Worm (Caenorhabditis elegans) whole organism, L3 larva: ENCODE data around the gene F13D11.3.

Experiments used
- R02D3.7 ChIP-seq: fragments of 150-350 bp; optimal IDR thresholded peaks from 2 replicates; lab custom pipeline; 2014; ENCODE audit warnings: missing biosample characterization, missing genetic modification characterization
- ZK546.5 ChIP-seq: sonication (generic microtip); optimal IDR thresholded peaks from 2 replicates; lab custom pipeline; 2017; ENCODE audit warnings: missing biosample characterization, missing genetic modification characterization
- aly-2 ChIP-seq: fragments of 150-350 bp; optimal IDR thresholded peaks from 2 replicates; lab custom pipeline; 2014; ENCODE audit warnings: missing biosample characterization, missing genetic modification characterization
- ama-1 ChIP-seq: fragments of 150-350 bp; optimal IDR thresholded peaks from 2 replicates; lab custom pipeline; 2018
- ceh-16 ChIP-seq: sonication (generic microtip); optimal IDR thresholded peaks from 2 replicates; lab custom pipeline; 2017; ENCODE audit warnings: missing biosample characterization, missing genetic modification characterization
- ceh-82 ChIP-seq: fragments of 150-350 bp; optimal IDR thresholded peaks from 2 replicates; lab custom pipeline; 2014; ENCODE audit warnings: missing biosample characterization, missing genetic modification characterization
- daf-12 ChIP-seq: fragments of 150-350 bp; optimal IDR thresholded peaks from 2 replicates; lab custom pipeline; 2014; ENCODE audit warnings: missing biosample characterization, missing genetic modification reagents, missing genetic modification characterization
- egl-27 ChIP-seq: sonication (generic microtip); optimal IDR thresholded peaks from 4 replicates; lab custom pipeline; 2017; ENCODE audit warnings: missing biosample characterization, missing genetic modification reagents, missing genetic modification characterization
- egl-5 ChIP-seq: fragments of 150-350 bp; optimal IDR thresholded peaks from 2 replicates; lab custom pipeline; 2017; ENCODE audit warnings: missing biosample characterization, missing genetic modification reagents, missing genetic modification characterization, inconsistent platforms
- elt-1 ChIP-seq: fragments of 150-350 bp; optimal IDR thresholded peaks from 2 replicates; lab custom pipeline; 2014; ENCODE audit warnings: missing biosample characterization, missing genetic modification characterization
- elt-2 ChIP-seq: sonication (generic microtip); optimal IDR thresholded peaks from 2 replicates; lab custom pipeline; 2016; ENCODE audit warnings: missing genetic modification reagents, mild to moderate bottlenecking, missing genetic modification characterization, missing compliant biosample characterization
- fkh-10 ChIP-seq: sonication (generic microtip); optimal IDR thresholded peaks from 2 replicates; lab custom pipeline; 2017; ENCODE audit warnings: missing biosample characterization, missing genetic modification reagents, missing genetic modification characterization
- fkh-2 ChIP-seq: fragments of 150-350 bp; optimal IDR thresholded peaks from 2 replicates; lab custom pipeline; 2014; ENCODE audit warnings: missing biosample characterization, missing genetic modification reagents, missing genetic modification characterization
- fos-1 ChIP-seq: fragments of 150-350 bp; optimal IDR thresholded peaks from 2 replicates; lab custom pipeline; 2014; ENCODE audit warnings: missing biosample characterization, missing genetic modification characterization
- hmg-11 ChIP-seq: sonication (generic microtip); optimal IDR thresholded peaks from 2 replicates; lab custom pipeline; 2016; ENCODE audit warnings: missing genetic modification characterization, missing compliant biosample characterization
- lin-15B ChIP-seq: fragments of 150-350 bp; optimal IDR thresholded peaks from 2 replicates; lab custom pipeline; 2014; ENCODE audit warnings: missing biosample characterization, missing genetic modification characterization
- lin-39 ChIP-seq: fragments of 150-350 bp; optimal IDR thresholded peaks from 2 replicates; lab custom pipeline; 2018; ENCODE audit warnings: missing biosample characterization, missing genetic modification reagents, missing genetic modification characterization
- mdl-1 ChIP-seq: fragments of 150-350 bp; optimal IDR thresholded peaks from 2 replicates; lab custom pipeline; 2014; ENCODE audit warnings: missing biosample characterization, missing genetic modification characterization
- mml-1 ChIP-seq: fragments of 150-350 bp; sonication (generic microtip); optimal IDR thresholded peaks from 3 replicates; lab custom pipeline; 2014; ENCODE audit warnings: missing biosample characterization, missing genetic modification characterization
- nfya-1 ChIP-seq: sonication (generic microtip); optimal IDR thresholded peaks from 2 replicates; lab custom pipeline; 2017; ENCODE audit warnings: missing genetic modification characterization, mild to moderate bottlenecking, missing compliant biosample characterization, antibody characterized with exemption, moderate library complexity; ENCODE audit not compliant: insufficient read depth
- nhr-11 ChIP-seq: fragments of 150-350 bp; optimal IDR thresholded peaks from 2 replicates; lab custom pipeline; 2014; ENCODE audit warnings: missing biosample characterization, missing genetic modification characterization
- nhr-23 ChIP-seq: fragments of 150-350 bp; optimal IDR thresholded peaks from 2 replicates; lab custom pipeline; 2014; ENCODE audit warnings: missing biosample characterization, missing genetic modification reagents, missing genetic modification characterization
- nhr-237 ChIP-seq: fragments of 150-350 bp; optimal IDR thresholded peaks from 2 replicates; lab custom pipeline; 2014; ENCODE audit warnings: missing biosample characterization, missing genetic modification characterization
- nhr-28 ChIP-seq: fragments of 150-350 bp; optimal IDR thresholded peaks from 2 replicates; lab custom pipeline; 2014; ENCODE audit warnings: missing biosample characterization, missing genetic modification characterization
- nhr-43 ChIP-seq: sonication (generic microtip); optimal IDR thresholded peaks from 2 replicates; lab custom pipeline; 2016; ENCODE audit warnings: mild to moderate bottlenecking, missing genetic modification characterization, missing compliant biosample characterization; ENCODE audit not compliant: poor library complexity, severe bottlenecking
- nhr-76 ChIP-seq: fragments of 150-350 bp; sonication (generic microtip); optimal IDR thresholded peaks from 5 replicates; lab custom pipeline; 2014; ENCODE audit warnings: missing biosample characterization, missing genetic modification characterization
- nhr-77 ChIP-seq: fragments of 150-350 bp; optimal IDR thresholded peaks from 2 replicates; lab custom pipeline; 2014; ENCODE audit warnings: missing biosample characterization, missing genetic modification characterization
- pha-4 ChIP-seq: fragments of 150-350 bp; optimal IDR thresholded peaks from 2 replicates; lab custom pipeline; 2014; ENCODE audit warnings: missing biosample characterization, missing genetic modification reagents, missing genetic modification characterization
- sea-2 ChIP-seq: fragments of 150-350 bp; sonication (generic microtip); optimal IDR thresholded peaks from 4 replicates; lab custom pipeline; 2014; ENCODE audit warnings: missing biosample characterization, missing genetic modification reagents, missing genetic modification characterization
- skn-1 ChIP-seq: fragments of 150-350 bp; optimal IDR thresholded peaks from 2 replicates; lab custom pipeline; 2014; ENCODE audit warnings: missing biosample characterization, missing genetic modification characterization
- snpc-4 ChIP-seq: fragments of 150-350 bp; optimal IDR thresholded peaks from 2 replicates; lab custom pipeline; 2014; ENCODE audit warnings: missing biosample characterization, missing genetic modification characterization
- tbx-2 ChIP-seq: sonication (generic microtip); optimal IDR thresholded peaks from 2 replicates; lab custom pipeline; 2016; ENCODE audit warnings: mild to moderate bottlenecking, missing genetic modification characterization, missing compliant biosample characterization
- unc-39 ChIP-seq: sonication (generic microtip); optimal IDR thresholded peaks from 4 replicates; lab custom pipeline; 2017; ENCODE audit warnings: missing biosample characterization, missing genetic modification characterization
- zag-1 ChIP-seq: fragments of 150-350 bp; optimal IDR thresholded peaks from 2 replicates; lab custom pipeline; 2014; ENCODE audit warnings: missing biosample characterization, missing genetic modification characterization
- ztf-11 ChIP-seq: fragments of 150-350 bp; optimal IDR thresholded peaks from 2 replicates; lab custom pipeline; 2014; ENCODE audit warnings: missing biosample characterization, missing genetic modification characterization
- ztf-4 ChIP-seq: fragments of 150-350 bp; optimal IDR thresholded peaks from 2 replicates; lab custom pipeline; 2014; ENCODE audit warnings: missing biosample characterization, missing genetic modification characterization

Gene F13D11.3

ce11 chrX:5805872-5806472 is at the start of gene F13D11.3:
F13D11.3 (minus strand) TSS chrX:5805922.
- TF ChIP-seq nfya-1 (tag; lab: Kevin White, UChicago) (peak; percentile 2), fkh-2 (tag; lab: Kevin White, UChicago) (no peak), pha-4 (tag; lab: Kevin White, UChicago) (peak; percentile 40), ztf-4 (tag; lab: Kevin White, UChicago) (no peak), ceh-82 (tag; lab: Kevin White, UChicago) (no peak), nhr-11 (tag; lab: Kevin White, UChicago) (no peak), elt-1 (no peak), sea-2 (GFP tag; lab: Kevin White, UChicago) (no peak), daf-12 (tag; lab: Kevin White, UChicago) (no peak), ztf-11 (tag; lab: Kevin White, UChicago) (no peak), nhr-237 (tag; lab: Kevin White, UChicago) (no peak), nhr-77 (tag; lab: Kevin White, UChicago) (no peak)

ce11 chrX:5854452-5855234 is 48.9 kb upstream of the F13D11.3 start:
- TF ChIP-seq nhr-23 (no peak), unc-39 (tag; lab: Kevin White, UChicago) (no peak), elt-2 (no peak), lin-15B (tag; lab: Kevin White, UChicago) (no peak), nhr-11 (tag; lab: Kevin White, UChicago) (no peak), mml-1 (tag; lab: Kevin White, UChicago) (no peak), ama-1 (lab: Kevin White, UChicago) (no peak), R02D3.7 (tag; lab: Kevin White, UChicago) (no peak), skn-1 (tag; lab: Kevin White, UChicago) (no peak), ztf-4 (tag; lab: Kevin White, UChicago) (no peak), fos-1 (tag; lab: Kevin White, UChicago) (no peak), daf-12 (tag; lab: Kevin White, UChicago) (no peak), fkh-10 (GFP tag; lab: Kevin White, UChicago) (no peak), lin-39 (tag; lab: Kevin White, UChicago) (no peak), sea-2 (GFP tag; lab: Kevin White, UChicago) (no peak), ZK546.5 (tag; lab: Kevin White, UChicago) (no peak), aly-2 (tag; lab: Kevin White, UChicago) (no peak)

ce11 chrX:5854163-5854451 is 48.4 kb upstream of the F13D11.3 start, which contains the start of gene hog-1:
hog-1 (minus strand) TSS chrX:5854263.
- TF ChIP-seq ceh-16 (tag; lab: Kevin White, UChicago), result no peak

- TF ChIP-seq nhr-76 (no peak), daf-12 (tag; lab: Kevin White, UChicago) (no peak), mdl-1 (tag; lab: Kevin White, UChicago) (no peak), mml-1 (tag; lab: Kevin White, UChicago) (no peak), nhr-23 (peak; percentile 23)
These were observed 46.4 kb upstream of the F13D11.3 start for ce11 chrX:5852113-5852512.

- TF ChIP-seq snpc-4 (peak; percentile 33), nhr-28 (no peak)
These were observed 44.8 kb upstream of the F13D11.3 start for ce11 chrX:5850472-5850871.

- TF ChIP-seq hmg-11 (peak; percentile 4), nhr-23 (peak; percentile 51), egl-5 (tag; lab: Kevin White, UChicago) (no peak), zag-1 (tag; lab: Kevin White, UChicago) (no peak), egl-27 (no peak), lin-39 (tag; lab: Kevin White, UChicago) (peak; percentile 5), tbx-2 (tag; lab: Kevin White, UChicago) (peak; percentile 12), nhr-43 (peak; percentile 39)
- TF ChIP-seq, all 47 proteins: peak for 5
These were observed 43.0 kb upstream of the F13D11.3 start, which contains the start of gene atat-2 for ce11 chrX:5848703-5849102. atat-2 (plus strand) TSS chrX:5849100.
